Worm (Caenorhabditis elegans): Measurements from ENCODE around the gene E01G4.6.

- TF ChIP-seq aly-1 (tag; optimal IDR thresholded peaks at IDR 0.05) (no peak), ama-1 (optimal IDR thresholded peaks at IDR 0.05) (no peak), B0310.2 (tag; optimal IDR thresholded peaks at IDR 0.05) (no peak), ceh-36 (tag; optimal IDR thresholded peaks at IDR 0.05) (peak; percentile 52), hnd-1 (tag; optimal IDR thresholded peaks at IDR 0.05) (no peak), tra-4 (tag; optimal IDR thresholded peaks at IDR 0.05) (no peak), ets-7 (tag; optimal IDR thresholded peaks at IDR 0.05) (no peak)
Observed at ce11 chrII:13444307-13444706, 37.9 kb upstream of the E01G4.6 start.

All from whole organism, early embryonic.